ENCODE assay signal across 2 fruit fly cellular contexts in genomic region chrX:339866-340571, dm6.
A peak's percentile ranks its signal among the peaks of the same experiment; 100 is the strongest.
TF ChIP-seq lines count a peak whose summit lies in the region.

No protein-coding gene starts in this region.

TF ChIP-seq in whole organism, embryonic, 481 proteins besides CTCF, POLR2A, EP300 and RAD21 (continued from another document and continues in another):
- no peak for TF ChIP-seq unc-4 (GFP tag; IDR thresholded peaks at IDR 0.05; lab: Robert Waterston, UW; ENCODE audit: partially characterized antibody)
- no peak for TF ChIP-seq Fer2 (tag; optimal IDR thresholded peaks at IDR 0.05; lab: Kevin White, UChicago)
- TF ChIP-seq CG1233 (GFP tag; optimal IDR thresholded peaks at IDR 0.05; lab: Kevin White, UChicago) = no peak
- no peak for TF ChIP-seq CG11695 (GFP tag; IDR thresholded peaks at IDR 0.05; lab: Robert Waterston, UW)
- TF ChIP-seq vfl (GFP tag; optimal IDR thresholded peaks at IDR 0.05; lab: Kevin White, UChicago) = no peak
- TF ChIP-seq sens (GFP tag; lab: Kevin White, UChicago) = peak; percentile 86
- TF ChIP-seq CG11398 (GFP tag; optimal IDR thresholded peaks at IDR 0.05; lab: Kevin White, UChicago) = no peak
- TF ChIP-seq Lhr (GFP tag; optimal IDR thresholded peaks at IDR 0.05; lab: Kevin White, UChicago) = no peak
- TF ChIP-seq gce (GFP tag; IDR thresholded peaks at IDR 0.05; lab: Robert Waterston, UW) = no peak
- no peak for TF ChIP-seq dpn (GFP tag; optimal IDR thresholded peaks at IDR 0.05; lab: Kevin White, UChicago)
- no peak for TF ChIP-seq CG9609 (GFP tag; optimal IDR thresholded peaks at IDR 0.05; lab: Kevin White, UChicago)
- TF ChIP-seq eyg (GFP tag; optimal IDR thresholded peaks at IDR 0.05; lab: Kevin White, UChicago) = no peak
- TF ChIP-seq D (optimal IDR thresholded peaks at IDR 0.05; lab: Kevin White, UChicago) = no peak
- no peak for TF ChIP-seq D (GFP tag; optimal IDR thresholded peaks at IDR 0.05; lab: Kevin White, UChicago)
- TF ChIP-seq Dek (tag; optimal IDR thresholded peaks at IDR 0.05; lab: Kevin White, UChicago) = no peak
- TF ChIP-seq Drgx (GFP tag; IDR thresholded peaks at IDR 0.05; lab: Robert Waterston, UW) = no peak
- TF ChIP-seq dati (GFP tag; IDR thresholded peaks at IDR 0.05; lab: Robert Waterston, UW) = no peak
- TF ChIP-seq CG17361 (GFP tag; IDR thresholded peaks at IDR 0.05; lab: Robert Waterston, UW) = 0 out of 3 replicates have a peak, but pooled peaks have one; percentile 25
- no peak for TF ChIP-seq CG12236 (GFP tag; optimal IDR thresholded peaks at IDR 0.05; lab: Kevin White, UChicago)
- TF ChIP-seq pb (GFP tag; optimal IDR thresholded peaks at IDR 0.05; lab: Kevin White, UChicago) = no peak
- TF ChIP-seq CG10366 (GFP tag; IDR thresholded peaks at IDR 0.05; lab: Robert Waterston, UW) = no peak
- TF ChIP-seq Hmx (GFP tag; optimal IDR thresholded peaks at IDR 0.05; lab: Kevin White, UChicago) = no peak
- TF ChIP-seq CG10274 (GFP tag; optimal IDR thresholded peaks at IDR 0.05; lab: Kevin White, UChicago) = no peak
- no peak for TF ChIP-seq CG8924 (tag; optimal IDR thresholded peaks at IDR 0.05; lab: Kevin White, UChicago)
- no peak for TF ChIP-seq gcm (GFP tag; optimal IDR thresholded peaks at IDR 0.05; lab: Kevin White, UChicago)
- no peak for TF ChIP-seq Six4 (GFP tag; optimal IDR thresholded peaks at IDR 0.05; lab: Kevin White, UChicago)
- TF ChIP-seq BEAF-32 (GFP tag; optimal IDR thresholded peaks at IDR 0.05; lab: Kevin White, UChicago) = no peak
- TF ChIP-seq Aef1 (GFP tag; IDR thresholded peaks at IDR 0.05; lab: Robert Waterston, UW) = no peak
- no peak for TF ChIP-seq Asciz (GFP tag; optimal IDR thresholded peaks at IDR 0.05; lab: Kevin White, UChicago)
- TF ChIP-seq MTF-1 (GFP tag; optimal IDR thresholded peaks at IDR 0.05; lab: Kevin White, UChicago; ENCODE audit: borderline replicate concordance) = no peak
- TF ChIP-seq bcd (GFP tag; optimal IDR thresholded peaks at IDR 0.05; lab: Kevin White, UChicago) = no peak
- TF ChIP-seq CG1529 (GFP tag; optimal IDR thresholded peaks at IDR 0.05; lab: Kevin White, UChicago) = no peak
- no peak for TF ChIP-seq CG17912 (GFP tag; optimal IDR thresholded peaks at IDR 0.05; lab: Kevin White, UChicago)
- peak; percentile 18 for TF ChIP-seq CG12391 (tag; optimal IDR thresholded peaks at IDR 0.05; lab: Kevin White, UChicago)
- TF ChIP-seq CG4820 (GFP tag; optimal IDR thresholded peaks at IDR 0.05; lab: Kevin White, UChicago) = no peak
- TF ChIP-seq bsh (GFP tag; optimal IDR thresholded peaks at IDR 0.05; lab: Kevin White, UChicago) = no peak
- no peak for TF ChIP-seq CG17186 (GFP tag; optimal IDR thresholded peaks at IDR 0.05; lab: Kevin White, UChicago)
- TF ChIP-seq Ptx1 (GFP tag; IDR thresholded peaks at IDR 0.05; lab: Robert Waterston, UW) = 0 out of 2 replicates have a peak, but pooled peaks have one; percentile 15
- TF ChIP-seq caup (GFP tag; optimal IDR thresholded peaks at IDR 0.05; lab: Kevin White, UChicago; ENCODE audit: severe bottlenecking) = no peak
- no peak for TF ChIP-seq crc (GFP tag; optimal IDR thresholded peaks at IDR 0.05; lab: Kevin White, UChicago)
- TF ChIP-seq Dad (GFP tag; optimal IDR thresholded peaks at IDR 0.05; lab: Kevin White, UChicago) = no peak
- no peak for TF ChIP-seq sisA (GFP tag; IDR thresholded peaks at IDR 0.05; lab: Robert Waterston, UW)
- no peak for TF ChIP-seq trem (tag; optimal IDR thresholded peaks at IDR 0.05; lab: Kevin White, UChicago)
- TF ChIP-seq ci (GFP tag; IDR thresholded peaks at IDR 0.05; lab: Robert Waterston, UW) = no peak
- no peak for TF ChIP-seq CG4730 (GFP tag; IDR thresholded peaks at IDR 0.05; lab: Robert Waterston, UW)
- TF ChIP-seq fd64A (GFP tag; optimal IDR thresholded peaks at IDR 0.05; lab: Kevin White, UChicago) = no peak
- no peak for TF ChIP-seq pzg (GFP tag; optimal IDR thresholded peaks at IDR 0.05; lab: Kevin White, UChicago)
- TF ChIP-seq CG8290 (GFP tag; optimal IDR thresholded peaks at IDR 0.05; lab: Kevin White, UChicago) = no peak
- TF ChIP-seq CG8290 (tag; optimal IDR thresholded peaks at IDR 0.05; lab: Kevin White, UChicago) = no peak
- no peak for TF ChIP-seq pnt (GFP tag; optimal IDR thresholded peaks at IDR 0.05; lab: Kevin White, UChicago)
- TF ChIP-seq CG11560 (tag; IDR thresholded peaks at IDR 0.05; lab: Robert Waterston, UW) = no peak
- TF ChIP-seq dmrt11E (tag; optimal IDR thresholded peaks at IDR 0.05; lab: Kevin White, UChicago) = no peak
- no peak for TF ChIP-seq toy (GFP tag; IDR thresholded peaks at IDR 0.05; lab: Robert Waterston, UW)
- no peak for TF ChIP-seq CkIIα-i1 (GFP tag; IDR thresholded peaks at IDR 0.05; lab: Robert Waterston, UW)
- no peak for TF ChIP-seq oc (tag; optimal IDR thresholded peaks at IDR 0.05; lab: Kevin White, UChicago)
- TF ChIP-seq CG10431 (GFP tag; optimal IDR thresholded peaks at IDR 0.05; lab: Kevin White, UChicago) = no peak
- TF ChIP-seq mam (GFP tag; optimal IDR thresholded peaks at IDR 0.05; lab: Kevin White, UChicago) = no peak
- no peak for TF ChIP-seq ewg (GFP tag; optimal IDR thresholded peaks at IDR 0.05; lab: Kevin White, UChicago)
- peak; percentile 7 for TF ChIP-seq nmo (GFP tag; optimal IDR thresholded peaks at IDR 0.05; lab: Kevin White, UChicago)
- no peak for TF ChIP-seq MESR4 (GFP tag; optimal IDR thresholded peaks at IDR 0.05; lab: Kevin White, UChicago)
- no peak for TF ChIP-seq CG5953 (GFP tag; IDR thresholded peaks at IDR 0.05; lab: Robert Waterston, UW)
- no peak for TF ChIP-seq al (GFP tag; IDR thresholded peaks at IDR 0.05; lab: Robert Waterston, UW)
- TF ChIP-seq hbn (GFP tag; IDR thresholded peaks at IDR 0.05; lab: Robert Waterston, UW; ENCODE audit: partially characterized antibody) = no peak
- TF ChIP-seq CG13624 (GFP tag; optimal IDR thresholded peaks at IDR 0.05; lab: Kevin White, UChicago) = no peak
- no peak for TF ChIP-seq CG17802 (tag; optimal IDR thresholded peaks at IDR 0.05; lab: Kevin White, UChicago)
- no peak for TF ChIP-seq CG1647 (GFP tag; optimal IDR thresholded peaks at IDR 0.05; lab: Kevin White, UChicago)
- no peak for TF ChIP-seq CG3726 (GFP tag; IDR thresholded peaks at IDR 0.05; lab: Robert Waterston, UW)
- no peak for TF ChIP-seq CG3995 (GFP tag; optimal IDR thresholded peaks at IDR 0.05; lab: Kevin White, UChicago)
- TF ChIP-seq sqz (GFP tag; optimal IDR thresholded peaks at IDR 0.05; lab: Kevin White, UChicago) = peak; percentile 42
- no peak for TF ChIP-seq Abd-B (GFP tag; optimal IDR thresholded peaks at IDR 0.05; lab: Kevin White, UChicago)

TF ChIP-seq in whole organism, prepupa, 60 proteins besides CTCF, POLR2A, EP300 and RAD21 (continued from another document):
- TF ChIP-seq Sox102F (GFP tag; optimal IDR thresholded peaks at IDR 0.05; lab: Kevin White, UChicago) (peak; percentile 17), vri (GFP tag; optimal IDR thresholded peaks at IDR 0.05; lab: Kevin White, UChicago) (no peak), ss (GFP tag; optimal IDR thresholded peaks at IDR 0.05; lab: Kevin White, UChicago) (peak in 1 of 2 experiments; percentile 12), fd59A (GFP tag; optimal IDR thresholded peaks at IDR 0.05; lab: Kevin White, UChicago) (no peak), net (GFP tag; optimal IDR thresholded peaks at IDR 0.05; lab: Kevin White, UChicago) (peak; percentile 29), CG32006 (GFP tag; optimal IDR thresholded peaks at IDR 0.05; lab: Kevin White, UChicago) (peak; percentile 38), CG15336 (GFP tag; IDR thresholded peaks at IDR 0.05; lab: Robert Waterston, UW) (peak; percentile 53; the same call in 1 of the 2 replicates), CG31627 (GFP tag; optimal IDR thresholded peaks at IDR 0.05; lab: Kevin White, UChicago) (peak; percentile 33), CG1621 (tag; optimal IDR thresholded peaks at IDR 0.05; lab: Kevin White, UChicago) (no peak), spab (GFP tag; optimal IDR thresholded peaks at IDR 0.05; lab: Kevin White, UChicago) (no peak), Eip75B (GFP tag; optimal IDR thresholded peaks at IDR 0.05; lab: Kevin White, UChicago) (peak; percentile 54), CG10669 (GFP tag; optimal IDR thresholded peaks at IDR 0.05; lab: Kevin White, UChicago) (peak; percentile 1), Hr39 (GFP tag; optimal IDR thresholded peaks at IDR 0.05; lab: Kevin White, UChicago) (peak; percentile 17), CG34406 (GFP tag; optimal IDR thresholded peaks at IDR 0.05; lab: Kevin White, UChicago) (peak; percentile 31), fd85E (GFP tag; optimal IDR thresholded peaks at IDR 0.05; lab: Kevin White, UChicago) (no peak), CG6163 (GFP tag; IDR thresholded peaks at IDR 0.05; lab: Robert Waterston, UW) (peak; percentile 59; the same call in 2 of the 3 replicates), Lpt (GFP tag; optimal IDR thresholded peaks at IDR 0.05; lab: Kevin White, UChicago) (peak; percentile 6), Eip93F (GFP tag; optimal IDR thresholded peaks at IDR 0.05; lab: Kevin White, UChicago) (no peak), Hr38 (GFP tag; optimal IDR thresholded peaks at IDR 0.05; lab: Kevin White, UChicago) (no peak), CG4318 (GFP tag; optimal IDR thresholded peaks at IDR 0.05; lab: Kevin White, UChicago) (no peak), OdsH (GFP tag; optimal IDR thresholded peaks at IDR 0.05; lab: Kevin White, UChicago) (peak; percentile 43), CG11294 (GFP tag; IDR thresholded peaks at IDR 0.05; lab: Robert Waterston, UW) (no peak), CG11902 (GFP tag; optimal IDR thresholded peaks at IDR 0.05; lab: Kevin White, UChicago) (peak; percentile 13), Hr4 (GFP tag; optimal IDR thresholded peaks at IDR 0.05; lab: Kevin White, UChicago) (peak; percentile 47), CG3919 (GFP tag; optimal IDR thresholded peaks at IDR 0.05; lab: Kevin White, UChicago) (peak; percentile 66), CG6276 (GFP tag; optimal IDR thresholded peaks at IDR 0.05; lab: Kevin White, UChicago) (peak; percentile 24), Sox14 (GFP tag; optimal IDR thresholded peaks at IDR 0.05; lab: Kevin White, UChicago) (peak; percentile 12), CG3032 (tag; optimal IDR thresholded peaks at IDR 0.05; lab: Kevin White, UChicago) (peak; percentile 10), achi (GFP tag; optimal IDR thresholded peaks at IDR 0.05; lab: Kevin White, UChicago) (peak; percentile 48), CG10631 (GFP tag; optimal IDR thresholded peaks at IDR 0.05; lab: Kevin White, UChicago) (no peak), CG8319 (GFP tag; optimal IDR thresholded peaks at IDR 0.05; lab: Kevin White, UChicago) (peak; percentile 45), acj6 (GFP tag; optimal IDR thresholded peaks at IDR 0.05; lab: Kevin White, UChicago) (peak; percentile 47), Ets96B (tag; optimal IDR thresholded peaks at IDR 0.05; lab: Kevin White, UChicago) (peak; percentile 3), CG9139 (GFP tag; optimal IDR thresholded peaks at IDR 0.05; lab: Kevin White, UChicago) (no peak), Smox (GFP tag; optimal IDR thresholded peaks at IDR 0.05; lab: Kevin White, UChicago) (peak; percentile 43), fkh (GFP tag; optimal IDR thresholded peaks at IDR 0.05; lab: Kevin White, UChicago) (no peak)
